Worm (Caenorhabditis elegans) whole organism, L1 larva: Measurements from ENCODE around the gene R01H2.2.

ENCODE experiments used
- ceh-90 ChIP-seq: sonication (generic microtip); optimal IDR thresholded peaks from 2 replicates; lab custom pipeline; 2016; ENCODE audit warnings: missing genetic modification characterization, missing compliant biosample characterization
- fos-1 ChIP-seq: fragments of 150-350 bp; optimal IDR thresholded peaks from 2 replicates; lab custom pipeline; 2014; ENCODE audit warnings: missing biosample characterization, missing genetic modification characterization
- lsy-2 ChIP-seq, 2 experiments: fragments of 150-350 bp; optimal IDR thresholded peaks; 2 replicates each; lab custom pipeline; 2014; ENCODE audit warnings: missing biosample characterization in 2 of 2, missing genetic modification characterization in 2 of 2
- pqm-1 ChIP-seq: sonication (generic microtip); optimal IDR thresholded peaks from 3 replicates; lab custom pipeline; 2017; ENCODE audit warnings: missing biosample characterization, missing genetic modification characterization
- rnt-1 ChIP-seq: sonication (generic microtip); optimal IDR thresholded peaks from 2 replicates; lab custom pipeline; 2016; ENCODE audit warnings: mild to moderate bottlenecking, missing genetic modification characterization, moderate library complexity, missing compliant biosample characterization
- skn-1 ChIP-seq: fragments of 150-350 bp; optimal IDR thresholded peaks from 2 replicates; lab custom pipeline; 2014; ENCODE audit warnings: missing biosample characterization, missing genetic modification characterization
- unc-62 ChIP-seq: fragments of 150-350 bp; optimal IDR thresholded peaks from 2 replicates; lab custom pipeline; 2014; ENCODE audit warnings: missing biosample characterization, missing genetic modification reagents, missing genetic modification characterization
- unc-86 ChIP-seq: sonication (generic microtip); optimal IDR thresholded peaks from 2 replicates; lab custom pipeline; 2016; ENCODE audit warnings: missing genetic modification characterization, missing compliant biosample characterization
- xbp-1 ChIP-seq: sonication (generic microtip); optimal IDR thresholded peaks from 2 replicates; lab custom pipeline; 2016; ENCODE audit warnings: missing genetic modification characterization, missing compliant biosample characterization

DNA sequence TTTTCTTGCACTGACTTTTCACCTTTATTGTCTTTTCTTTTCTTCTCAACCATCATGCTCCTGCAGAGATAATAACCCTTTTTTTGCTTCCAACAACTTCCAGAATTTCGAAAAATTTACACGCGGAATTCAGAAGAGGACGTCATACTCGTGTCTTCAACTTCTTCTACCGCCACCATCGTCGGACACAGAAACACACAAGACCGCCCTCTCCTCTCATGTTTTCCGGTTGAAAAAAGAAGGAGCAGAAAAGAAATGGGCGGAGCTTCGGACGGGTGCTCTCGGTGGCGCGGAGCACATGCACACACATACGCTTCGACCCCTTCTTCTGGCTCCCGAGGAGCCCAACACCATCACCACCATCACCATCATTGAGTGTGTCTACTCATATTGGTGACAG lies 47.5 kb upstream of the R01H2.2 start, which contains the start of gene lgc-38:
- no peak for TF ChIP-seq xbp-1 (tag; lab: Kevin White, UChicago)
- no peak for TF ChIP-seq fos-1 (tag; lab: Kevin White, UChicago)
- no peak for TF ChIP-seq ceh-90 (tag; lab: Kevin White, UChicago)
- no peak for TF ChIP-seq pqm-1 (tag; lab: Kevin White, UChicago)
- no peak for TF ChIP-seq skn-1 (tag; lab: Kevin White, UChicago)
- no peak for TF ChIP-seq rnt-1 (tag; lab: Kevin White, UChicago)
- no peak for TF ChIP-seq unc-86 (tag; lab: Kevin White, UChicago)
- no peak for TF ChIP-seq unc-62 (GFP tag; lab: Kevin White, UChicago)
- no peak for TF ChIP-seq lsy-2 (tag; optimal IDR thresholded peaks at IDR 0.05; lab: Kevin White, UChicago)
